Fruit fly (Drosophila melanogaster) whole organism, adult: ENCODE measurements around the gene CG10512.

ENCODE experiments used
- CG11617 ChIP-seq: fragments of 200-800 bp; sonication (Bioruptor generic); optimal IDR thresholded peaks from 2 replicates; lab custom pipeline; 2017; ENCODE audit warnings: mild to moderate bottlenecking, missing biosample characterization, missing genetic modification reagents, missing genetic modification characterization
- CG12768 ChIP-seq: fragments of 200-800 bp; sonication (Bioruptor generic); optimal IDR thresholded peaks from 2 replicates; lab custom pipeline; 2017; ENCODE audit warnings: missing biosample characterization, missing genetic modification characterization, mild to moderate bottlenecking, moderate library complexity, missing genetic modification reagents
- CG14711 ChIP-seq: fragments of 200-800 bp; sonication (Bioruptor generic); optimal IDR thresholded peaks from 2 replicates; lab custom pipeline; 2018; ENCODE audit warnings: missing biosample characterization, mild to moderate bottlenecking, missing genetic modification characterization, moderate library complexity
- CG1620 ChIP-seq: fragments of 200-800 bp; sonication (Bioruptor generic); optimal IDR thresholded peaks from 2 replicates; lab custom pipeline; 2016; ENCODE audit warnings: missing biosample characterization, missing genetic modification characterization
- CG33017 ChIP-seq: fragments of 200-800 bp; sonication (Bioruptor generic); optimal IDR thresholded peaks from 2 replicates; lab custom pipeline; 2018; ENCODE audit warnings: missing biosample characterization, mild to moderate bottlenecking, missing genetic modification characterization, moderate library complexity
- CG5204 ChIP-seq: fragments of 200-800 bp; sonication (Bioruptor generic); optimal IDR thresholded peaks from 2 replicates; lab custom pipeline; 2016; ENCODE audit warnings: missing biosample characterization, missing genetic modification characterization
- CG7045 ChIP-seq: fragments of 200-800 bp; sonication (Bioruptor generic); optimal IDR thresholded peaks from 2 replicates; lab custom pipeline; 2017; ENCODE audit warnings: missing biosample characterization, mild to moderate bottlenecking, missing genetic modification characterization
- CG7101 ChIP-seq: fragments of 200-800 bp; sonication (Bioruptor generic); optimal IDR thresholded peaks from 2 replicates; lab custom pipeline; 2018; ENCODE audit warnings: missing biosample characterization, mild to moderate bottlenecking, missing genetic modification characterization, moderate library complexity
- Clk ChIP-seq: fragments of 200-800 bp; sonication (Bioruptor generic); optimal IDR thresholded peaks from 2 replicates; lab custom pipeline; 2017; ENCODE audit warnings: missing biosample characterization, missing genetic modification characterization
- Crg-1 ChIP-seq: fragments of 200-800 bp; sonication (Bioruptor generic); optimal IDR thresholded peaks from 2 replicates; lab custom pipeline; 2016; ENCODE audit warnings: missing biosample characterization, missing genetic modification characterization
- Hr96 ChIP-seq: fragments of 200-800 bp; sonication (Bioruptor generic); optimal IDR thresholded peaks from 2 replicates; lab custom pipeline; 2016; ENCODE audit warnings: missing biosample characterization, missing genetic modification characterization
- Mnt ChIP-seq: fragments of 200-800 bp; sonication (Bioruptor generic); optimal IDR thresholded peaks from 2 replicates; lab custom pipeline; 2016; ENCODE audit warnings: missing biosample characterization, mild to moderate bottlenecking, missing genetic modification characterization
- bab1 ChIP-seq: fragments of 200-800 bp; sonication (Bioruptor generic); optimal IDR thresholded peaks from 3 replicates; lab custom pipeline; 2019; ENCODE audit warnings: missing biosample characterization, mild to moderate bottlenecking, missing genetic modification characterization, moderate library complexity
- cic ChIP-seq: fragments of 200-800 bp; sonication (Bioruptor generic); optimal IDR thresholded peaks from 2 replicates; lab custom pipeline; 2017; ENCODE audit warnings: missing biosample characterization, mild to moderate bottlenecking, missing genetic modification characterization, moderate library complexity
- cnc ChIP-seq, 2 experiments: fragments of >200 bp; optimal IDR thresholded peaks; 2 replicates each; lab custom pipeline; 2017
- kay ChIP-seq: fragments of 200-800 bp; sonication (Bioruptor generic); peaks from one replicate; lab custom pipeline; 2016; ENCODE audit warnings: missing biosample characterization, missing genetic modification characterization, borderline replicate concordance
- ovo ChIP-seq: fragments of 200-800 bp; sonication (Bioruptor generic); optimal IDR thresholded peaks from 2 replicates; lab custom pipeline; 2016; ENCODE audit warnings: missing biosample characterization, missing genetic modification characterization
- pad ChIP-seq: fragments of 200-800 bp; sonication (Bioruptor generic); optimal IDR thresholded peaks from 3 replicates; lab custom pipeline; 2017; ENCODE audit warnings: missing biosample characterization, missing genetic modification characterization, mild to moderate bottlenecking, moderate library complexity, missing genetic modification reagents
- tj ChIP-seq: fragments of 200-800 bp; sonication (Bioruptor generic); optimal IDR thresholded peaks from 3 replicates; lab custom pipeline; 2017; ENCODE audit warnings: missing biosample characterization, mild to moderate bottlenecking, missing genetic modification characterization, moderate library complexity
- toe ChIP-seq: fragments of 200-800 bp; sonication (Bioruptor generic); optimal IDR thresholded peaks from 2 replicates; lab custom pipeline; 2016; ENCODE audit warnings: missing biosample characterization, missing genetic modification characterization

The CG10512 gene

DNA sequence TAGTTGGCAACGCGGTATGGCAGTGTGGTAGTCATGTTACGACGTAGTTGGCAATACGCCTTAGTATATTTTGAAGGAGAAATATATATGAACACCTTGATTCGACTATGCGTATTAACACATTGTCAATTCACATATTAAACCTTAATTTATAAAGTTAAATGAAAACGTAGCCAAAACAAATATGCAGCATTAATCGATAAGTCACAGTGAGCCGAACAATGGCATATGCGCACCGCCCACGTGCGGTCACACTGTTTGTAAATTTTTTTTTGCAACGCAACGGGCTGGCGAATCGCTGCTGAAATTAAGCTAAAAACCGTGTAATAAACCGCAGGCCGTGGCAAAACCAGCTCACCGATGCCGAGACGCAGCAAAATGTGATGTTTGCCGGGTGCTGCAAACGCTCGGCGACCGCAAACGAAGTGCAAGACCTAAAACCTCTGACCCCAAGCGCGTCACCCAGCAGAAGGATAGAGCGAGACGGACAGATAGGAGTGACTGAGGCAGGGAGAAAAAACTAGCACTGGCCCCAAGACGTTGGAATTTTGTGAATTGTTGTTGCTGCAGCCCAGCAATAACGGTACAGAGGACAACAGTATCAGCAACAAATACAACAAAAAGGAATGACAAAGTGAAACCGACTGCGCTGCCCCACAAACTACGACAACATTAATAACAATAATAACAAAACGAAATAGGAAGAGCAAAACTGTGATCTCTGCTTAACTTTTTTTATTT lies 27.0 kb upstream of the CG10512 start:
- no peak for TF ChIP-seq CG7045 (GFP tag; lab: Kevin White, UChicago)
- TF ChIP-seq CG14711 (tag; lab: Kevin White, UChicago) = no peak
- TF ChIP-seq tj (GFP tag; lab: Kevin White, UChicago) = peak; percentile 36
- TF ChIP-seq bab1 (GFP tag; lab: Kevin White, UChicago) = peak; percentile 18
- peak; percentile 79 for TF ChIP-seq ovo
- peak; percentile 37 for TF ChIP-seq Mnt (GFP tag; lab: Kevin White, UChicago)

DNA sequence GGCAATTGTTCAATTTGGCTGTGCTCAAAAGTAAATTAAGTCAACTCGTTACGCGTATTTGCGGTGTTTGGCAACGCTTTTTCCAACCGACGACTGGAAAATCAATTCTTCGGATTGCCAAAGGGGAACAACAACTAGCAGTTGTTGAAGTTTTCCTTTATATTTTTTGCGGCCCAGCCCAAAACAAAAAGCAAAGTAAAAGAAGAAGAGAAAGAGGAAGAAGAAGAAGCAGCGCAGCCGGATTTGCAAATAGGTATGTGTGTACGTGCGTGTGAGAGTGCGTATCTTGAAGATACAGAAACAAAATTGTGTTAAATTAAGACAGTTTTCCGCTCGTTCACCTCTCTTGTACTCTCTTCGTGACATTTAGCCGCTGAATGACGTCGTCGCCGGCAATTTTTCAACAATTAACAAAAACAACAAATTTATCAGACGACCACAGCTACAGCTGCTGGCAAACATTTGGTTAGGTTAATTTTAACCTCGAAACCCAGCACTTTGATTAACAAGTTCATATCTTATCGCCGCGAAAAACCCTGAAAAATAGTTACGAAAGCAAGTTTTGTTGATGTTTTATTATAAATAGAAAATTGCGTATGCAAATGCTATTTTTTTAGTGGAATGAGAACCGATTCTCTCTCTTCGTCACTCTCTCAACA lies 26.3 kb upstream of the CG10512 start:
- no peak for TF ChIP-seq CG33017 (tag; lab: Kevin White, UChicago)
- no peak for TF ChIP-seq tj (GFP tag; lab: Kevin White, UChicago)
- no peak for TF ChIP-seq Hr96 (GFP tag; lab: Kevin White, UChicago)
- no peak for TF ChIP-seq cnc (optimal IDR thresholded peaks at IDR 0.05; lab: Kevin White, UChicago)
- no peak for TF ChIP-seq Clk (GFP tag; lab: Kevin White, UChicago)
- TF ChIP-seq CG1620 (GFP tag; lab: Kevin White, UChicago) = no peak
- no peak for TF ChIP-seq CG14711 (tag; lab: Kevin White, UChicago)
- TF ChIP-seq pad (GFP tag; lab: Kevin White, UChicago) = no peak
- no peak for TF ChIP-seq toe
- TF ChIP-seq ovo = no peak
- TF ChIP-seq kay (GFP tag; lab: Kevin White, UChicago) = no peak
- TF ChIP-seq CG7045 (GFP tag; lab: Kevin White, UChicago) = no peak
- no peak for TF ChIP-seq bab1 (GFP tag; lab: Kevin White, UChicago)
- no peak for TF ChIP-seq cic (GFP tag; lab: Kevin White, UChicago)
- no peak for TF ChIP-seq CG5204 (GFP tag; lab: Kevin White, UChicago)

DNA sequence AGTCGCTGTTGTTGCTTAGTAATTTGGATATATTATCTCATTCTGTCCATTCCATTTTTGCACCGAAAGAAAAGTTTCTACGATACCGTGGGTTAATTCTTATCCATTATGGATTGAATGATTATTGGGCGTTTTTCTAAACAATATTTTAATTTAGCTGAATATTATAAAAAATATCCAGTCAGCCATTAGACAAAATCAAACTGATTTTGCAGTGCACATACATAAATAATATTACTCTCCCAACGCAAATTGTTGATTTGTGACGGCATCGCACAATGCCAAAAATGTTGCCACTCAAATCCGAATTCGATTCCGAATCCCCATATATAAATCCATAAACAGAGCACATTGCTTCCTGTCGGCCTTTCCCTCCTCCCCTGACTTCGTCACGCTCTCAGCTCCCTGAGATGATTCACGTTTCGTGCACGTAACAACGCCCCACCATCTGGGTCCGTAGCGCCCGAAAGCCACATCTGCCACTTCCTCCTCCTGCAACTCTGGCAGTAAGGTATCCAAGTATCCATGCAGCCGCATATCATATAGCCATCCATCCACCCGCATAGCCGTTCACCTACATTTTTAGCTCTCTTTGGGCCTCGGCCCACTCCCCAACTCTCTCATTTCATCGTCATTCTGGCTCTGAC lies 25.7 kb upstream of the CG10512 start:
- TF ChIP-seq CG14711 (tag; lab: Kevin White, UChicago) = peak; percentile 47
- TF ChIP-seq CG7045 (GFP tag; lab: Kevin White, UChicago) = no peak
- TF ChIP-seq CG33017 (tag; lab: Kevin White, UChicago) = peak; percentile 27
- no peak for TF ChIP-seq Clk (GFP tag; lab: Kevin White, UChicago)

DNA sequence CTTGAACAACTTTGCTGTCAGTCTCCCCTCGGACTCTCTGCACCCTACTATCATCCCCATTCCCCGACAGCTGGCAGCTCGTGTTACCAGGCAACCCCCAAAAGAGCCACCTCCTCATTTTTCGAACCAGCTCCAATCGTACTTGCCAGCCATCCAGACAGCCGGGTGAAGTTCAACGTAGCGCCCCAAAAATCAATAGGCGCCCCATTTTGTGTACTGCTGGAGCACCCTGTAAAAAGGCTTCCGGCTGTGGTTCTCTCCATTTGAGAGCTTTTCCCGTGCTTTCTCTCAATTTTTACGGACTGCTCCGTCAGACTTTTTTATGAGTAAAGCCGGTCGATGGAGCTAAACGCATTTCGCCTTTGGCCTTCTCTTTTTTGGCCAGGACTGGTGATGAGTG lies 17.1 kb upstream of the CG10512 start:
- TF ChIP-seq kay (GFP tag; lab: Kevin White, UChicago) (no peak), CG5204 (GFP tag; lab: Kevin White, UChicago) (no peak), CG12768 (GFP tag; lab: Kevin White, UChicago) (no peak), CG14711 (tag; lab: Kevin White, UChicago) (no peak), bab1 (GFP tag; lab: Kevin White, UChicago) (no peak), CG7045 (GFP tag; lab: Kevin White, UChicago) (no peak), Hr96 (GFP tag; lab: Kevin White, UChicago) (no peak), cic (GFP tag; lab: Kevin White, UChicago) (no peak), cnc (optimal IDR thresholded peaks at IDR 0.05; lab: Kevin White, UChicago) (no peak), toe (no peak)

DNA sequence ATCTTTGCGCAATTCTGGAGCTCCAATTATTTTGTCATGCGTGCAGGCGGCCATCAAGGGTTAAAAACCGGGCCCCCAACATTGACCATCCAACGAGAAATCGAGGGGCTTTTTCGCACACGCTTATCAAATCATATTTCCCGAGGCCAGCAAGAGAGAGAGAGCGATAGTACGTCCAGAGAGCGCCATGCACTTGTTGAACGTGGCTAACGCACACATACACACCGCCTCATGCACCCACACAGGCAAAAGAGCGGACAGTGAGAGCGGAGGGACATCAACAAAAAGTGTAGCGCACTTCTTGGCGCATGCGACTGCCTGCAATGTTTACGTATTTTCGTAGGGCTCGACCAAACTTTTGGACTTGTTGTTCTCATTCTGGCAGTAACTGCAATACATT lies 16.2 kb upstream of the CG10512 start:
- TF ChIP-seq CG11617 (GFP tag; lab: Kevin White, UChicago) (no peak), ovo (no peak), bab1 (GFP tag; lab: Kevin White, UChicago) (no peak), CG5204 (GFP tag; lab: Kevin White, UChicago) (no peak), cic (GFP tag; lab: Kevin White, UChicago) (no peak), CG1620 (GFP tag; lab: Kevin White, UChicago) (no peak), Crg-1 (GFP tag; lab: Kevin White, UChicago) (no peak), cnc (optimal IDR thresholded peaks at IDR 0.05; lab: Kevin White, UChicago) (no peak), CG33017 (tag; lab: Kevin White, UChicago) (no peak), pad (GFP tag; lab: Kevin White, UChicago) (no peak), Mnt (GFP tag; lab: Kevin White, UChicago) (no peak), toe (no peak), CG7101 (tag; lab: Kevin White, UChicago) (no peak), Hr96 (GFP tag; lab: Kevin White, UChicago) (no peak)

DNA sequence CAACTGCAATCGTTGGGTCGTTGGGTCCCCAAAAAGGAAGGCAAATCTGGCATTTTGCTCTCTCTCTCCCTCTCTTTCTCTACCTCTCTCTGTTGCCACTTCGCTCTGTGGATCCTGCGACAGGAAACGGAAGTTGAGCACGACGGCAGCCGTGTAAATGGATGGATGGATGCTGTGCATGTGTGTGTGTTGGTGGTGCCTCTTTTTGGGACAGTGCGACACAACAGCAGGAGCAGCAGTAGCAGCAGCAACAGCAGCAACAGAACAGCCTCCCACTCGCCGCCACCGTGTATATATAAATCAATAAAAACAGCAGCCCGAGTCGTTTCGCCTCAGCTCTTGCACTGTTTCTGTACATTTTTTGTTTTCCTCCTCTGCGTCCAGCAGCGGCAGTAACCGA lies 10.7 kb upstream of the CG10512 start:
- TF ChIP-seq Crg-1 (GFP tag; lab: Kevin White, UChicago) (no peak), cnc (optimal IDR thresholded peaks at IDR 0.05; lab: Kevin White, UChicago) (no peak), pad (GFP tag; lab: Kevin White, UChicago) (no peak), cic (GFP tag; lab: Kevin White, UChicago) (no peak), CG11617 (GFP tag; lab: Kevin White, UChicago) (no peak), bab1 (GFP tag; lab: Kevin White, UChicago) (no peak), tj (GFP tag; lab: Kevin White, UChicago) (no peak), CG33017 (tag; lab: Kevin White, UChicago) (no peak), CG14711 (tag; lab: Kevin White, UChicago) (no peak), CG7045 (GFP tag; lab: Kevin White, UChicago) (no peak), Clk (GFP tag; lab: Kevin White, UChicago) (no peak), CG5204 (GFP tag; lab: Kevin White, UChicago) (no peak), Mnt (GFP tag; lab: Kevin White, UChicago) (no peak), toe (no peak), Hr96 (GFP tag; lab: Kevin White, UChicago) (no peak), CG12768 (GFP tag; lab: Kevin White, UChicago) (no peak), ovo (no peak), CG1620 (GFP tag; lab: Kevin White, UChicago) (no peak), CG7101 (tag; lab: Kevin White, UChicago) (no peak), kay (GFP tag; lab: Kevin White, UChicago) (no peak)
